Worm (Caenorhabditis elegans): ENCODE measurements around the gene lmp-1.

DNA sequence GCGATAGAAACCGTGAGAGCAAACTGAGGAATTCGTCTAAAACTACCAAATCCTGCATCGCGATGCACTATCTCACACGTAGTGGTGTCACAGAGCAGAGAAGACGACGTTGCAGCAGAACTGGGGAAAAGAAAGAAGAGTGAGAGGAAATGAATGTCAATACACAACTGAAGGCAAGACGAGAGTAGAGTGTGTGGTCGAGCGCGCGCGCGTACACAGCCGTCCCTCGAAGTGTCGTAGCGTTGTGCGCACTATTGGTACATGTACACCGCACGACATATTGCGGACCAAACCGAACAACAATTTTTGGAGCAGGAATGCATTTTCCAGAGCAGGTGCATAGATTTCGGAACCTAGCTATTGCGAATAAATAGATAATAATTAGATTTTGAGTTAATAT, 879 bp upstream of the lmp-1 start:
- TF ChIP-seq unc-62 (GFP tag; optimal IDR thresholded peaks at IDR 0.05) = no peak
- TF ChIP-seq lin-39 (tag; optimal IDR thresholded peaks at IDR 0.05) = no peak
- TF ChIP-seq crh-2 (tag; optimal IDR thresholded peaks at IDR 0.05) = peak; percentile 54
- peak; percentile 53 for TF ChIP-seq fos-1 (tag; optimal IDR thresholded peaks at IDR 0.05)
- no peak for TF ChIP-seq elt-1 (tag; optimal IDR thresholded peaks at IDR 0.05)
